Comparison of ENCODE assay signal across 1 fruit fly cellular context in genomic region chr3L:19979592-19979991, dm6.
TF ChIP-seq lines count a peak whose summit lies in the region.

Gene CG14182 (minus strand): TSS chr3L:19979812.

TF ChIP-seq in whole organism, embryonic, 481 proteins besides CTCF, POLR2A, EP300 and RAD21 (continued from another document and continues in another):
- TF ChIP-seq ewg (GFP tag; optimal IDR thresholded peaks at IDR 0.05; lab: Kevin White, UChicago): no peak
- no peak for TF ChIP-seq Ravus (GFP tag; IDR thresholded peaks at IDR 0.05; lab: Robert Waterston, UW)
- no peak for TF ChIP-seq Trl (optimal IDR thresholded peaks at IDR 0.05; lab: Kevin White, UChicago)
- TF ChIP-seq Trl (GFP tag; optimal IDR thresholded peaks at IDR 0.05; lab: Kevin White, UChicago): no peak
- no peak for TF ChIP-seq CG7987 (GFP tag; optimal IDR thresholded peaks at IDR 0.05; lab: Kevin White, UChicago)
- TF ChIP-seq ara (GFP tag; IDR thresholded peaks at IDR 0.05; lab: Robert Waterston, UW): no peak
- no peak for TF ChIP-seq salm (tag; optimal IDR thresholded peaks at IDR 0.05; lab: Kevin White, UChicago)
- peak; percentile 43; the same call in 1 of the 2 replicates for TF ChIP-seq Dref (GFP tag; IDR thresholded peaks at IDR 0.05; lab: Robert Waterston, UW)
- TF ChIP-seq knrl (GFP tag; IDR thresholded peaks at IDR 0.05; lab: Robert Waterston, UW; ENCODE audit: partially characterized antibody): peak; percentile 49
- TF ChIP-seq CG11560 (tag; IDR thresholded peaks at IDR 0.05; lab: Robert Waterston, UW): no peak
- 0 out of 3 replicates have a peak, but pooled peaks have one; percentile 15 for TF ChIP-seq CG16813 (GFP tag; IDR thresholded peaks at IDR 0.05; lab: Robert Waterston, UW; ENCODE audit: partially characterized antibody)
- no peak for TF ChIP-seq bcd (GFP tag; optimal IDR thresholded peaks at IDR 0.05; lab: Kevin White, UChicago)
- no peak for TF ChIP-seq CG6791 (GFP tag; IDR thresholded peaks at IDR 0.05; lab: Robert Waterston, UW; ENCODE audit: partially characterized antibody)
- TF ChIP-seq Spps (tag; optimal IDR thresholded peaks at IDR 0.05; lab: Kevin White, UChicago): no peak
- TF ChIP-seq Antp (GFP tag; optimal IDR thresholded peaks at IDR 0.05; lab: Kevin White, UChicago): no peak
- no peak for TF ChIP-seq NfI (GFP tag; optimal IDR thresholded peaks at IDR 0.05; lab: Kevin White, UChicago)
- no peak for TF ChIP-seq Myb (GFP tag; optimal IDR thresholded peaks at IDR 0.05; lab: Kevin White, UChicago)
- no peak for TF ChIP-seq seq (GFP tag; IDR thresholded peaks at IDR 0.05; lab: Robert Waterston, UW)
- TF ChIP-seq lbe (GFP tag; optimal IDR thresholded peaks at IDR 0.05; lab: Kevin White, UChicago): no peak
- no peak for TF ChIP-seq CG1647 (GFP tag; optimal IDR thresholded peaks at IDR 0.05; lab: Kevin White, UChicago)
- no peak for TF ChIP-seq CG2202 (tag; optimal IDR thresholded peaks at IDR 0.05; lab: Kevin White, UChicago)
- no peak for TF ChIP-seq CG34376 (GFP tag; optimal IDR thresholded peaks at IDR 0.05; lab: Kevin White, UChicago)
- TF ChIP-seq E2f2 (GFP tag; IDR thresholded peaks at IDR 0.05; lab: Robert Waterston, UW): peak; percentile 93
- TF ChIP-seq ftz-f1 (GFP tag; optimal IDR thresholded peaks at IDR 0.05; lab: Kevin White, UChicago): no peak
- TF ChIP-seq Nf-YC (tag; optimal IDR thresholded peaks at IDR 0.05; lab: Kevin White, UChicago): no peak
- TF ChIP-seq MTF-1 (GFP tag; optimal IDR thresholded peaks at IDR 0.05; lab: Kevin White, UChicago; ENCODE audit: borderline replicate concordance): no peak
- no peak for TF ChIP-seq ken (GFP tag; IDR thresholded peaks at IDR 0.05; lab: Robert Waterston, UW)
- no peak for TF ChIP-seq CG4730 (GFP tag; IDR thresholded peaks at IDR 0.05; lab: Robert Waterston, UW)
- TF ChIP-seq stc (GFP tag; IDR thresholded peaks at IDR 0.05; lab: Robert Waterston, UW): no peak
- no peak for TF ChIP-seq gsb-n (tag; optimal IDR thresholded peaks at IDR 0.05; lab: Kevin White, UChicago)
- no peak for TF ChIP-seq CG8281 (tag; optimal IDR thresholded peaks at IDR 0.05; lab: Kevin White, UChicago)
- no peak for TF ChIP-seq toy (GFP tag; IDR thresholded peaks at IDR 0.05; lab: Robert Waterston, UW)
- no peak for TF ChIP-seq CG31388 (GFP tag; optimal IDR thresholded peaks at IDR 0.05; lab: Kevin White, UChicago)
- TF ChIP-seq run (tag; optimal IDR thresholded peaks at IDR 0.05; lab: Kevin White, UChicago): no peak
- no peak for TF ChIP-seq peb (GFP tag; IDR thresholded peaks at IDR 0.05; lab: Robert Waterston, UW)
- TF ChIP-seq Atf-2 (GFP tag; optimal IDR thresholded peaks at IDR 0.05; lab: Kevin White, UChicago): no peak
- no peak for TF ChIP-seq CG1602 (GFP tag; optimal IDR thresholded peaks at IDR 0.05; lab: Kevin White, UChicago)
- peak; percentile 51 for TF ChIP-seq MBD-R2 (GFP tag; IDR thresholded peaks at IDR 0.05; lab: Robert Waterston, UW)
- no peak for TF ChIP-seq CG7372 (GFP tag; IDR thresholded peaks at IDR 0.05; lab: Robert Waterston, UW)
- no peak for TF ChIP-seq CG8089 (GFP tag; optimal IDR thresholded peaks at IDR 0.05; lab: Kevin White, UChicago)
- no peak for TF ChIP-seq zf30C (GFP tag; optimal IDR thresholded peaks at IDR 0.05; lab: Kevin White, UChicago)
- no peak for TF ChIP-seq Fer1 (GFP tag; optimal IDR thresholded peaks at IDR 0.05; lab: Kevin White, UChicago)
- TF ChIP-seq fd64A (GFP tag; optimal IDR thresholded peaks at IDR 0.05; lab: Kevin White, UChicago): no peak
- no peak for TF ChIP-seq Hand (GFP tag; optimal IDR thresholded peaks at IDR 0.05; lab: Kevin White, UChicago)
- TF ChIP-seq hbn (GFP tag; IDR thresholded peaks at IDR 0.05; lab: Robert Waterston, UW; ENCODE audit: partially characterized antibody): no peak
- TF ChIP-seq Sox100B (GFP tag; optimal IDR thresholded peaks at IDR 0.05; lab: Kevin White, UChicago): no peak
- TF ChIP-seq eve (GFP tag; optimal IDR thresholded peaks at IDR 0.05; lab: Kevin White, UChicago): no peak
- TF ChIP-seq CG17912 (GFP tag; optimal IDR thresholded peaks at IDR 0.05; lab: Kevin White, UChicago): no peak
- TF ChIP-seq CG7928 (GFP tag; optimal IDR thresholded peaks at IDR 0.05; lab: Kevin White, UChicago): no peak
- TF ChIP-seq HmgD (GFP tag; optimal IDR thresholded peaks at IDR 0.05; lab: Kevin White, UChicago): no peak
- no peak for TF ChIP-seq CG16779 (GFP tag; IDR thresholded peaks at IDR 0.05; lab: Robert Waterston, UW)
- no peak for TF ChIP-seq CG10267 (tag; optimal IDR thresholded peaks at IDR 0.05; lab: Kevin White, UChicago)
- TF ChIP-seq CG2120 (GFP tag; optimal IDR thresholded peaks at IDR 0.05; lab: Kevin White, UChicago): no peak
- TF ChIP-seq Mad (GFP tag; optimal IDR thresholded peaks at IDR 0.05; lab: Kevin White, UChicago): no peak
- TF ChIP-seq Ptx1 (GFP tag; IDR thresholded peaks at IDR 0.05; lab: Robert Waterston, UW): no peak
- TF ChIP-seq stwl (tag; optimal IDR thresholded peaks at IDR 0.05; lab: Kevin White, UChicago): peak; percentile 52
- no peak for TF ChIP-seq inv (GFP tag; IDR thresholded peaks at IDR 0.05; lab: Robert Waterston, UW; ENCODE audit: partially characterized antibody)
- no peak for TF ChIP-seq Oaz (GFP tag; IDR thresholded peaks at IDR 0.05; lab: Robert Waterston, UW)
- TF ChIP-seq jigr1 (GFP tag; IDR thresholded peaks at IDR 0.05; lab: Robert Waterston, UW): no peak
- TF ChIP-seq dati (GFP tag; IDR thresholded peaks at IDR 0.05; lab: Robert Waterston, UW): no peak
- no peak for TF ChIP-seq jing (GFP tag; optimal IDR thresholded peaks at IDR 0.05; lab: Kevin White, UChicago)
- TF ChIP-seq YL-1 (GFP tag; optimal IDR thresholded peaks at IDR 0.05; lab: Kevin White, UChicago): peak; percentile 6
- no peak for TF ChIP-seq CG6683 (GFP tag; optimal IDR thresholded peaks at IDR 0.05; lab: Kevin White, UChicago)
- TF ChIP-seq sr (GFP tag; IDR thresholded peaks at IDR 0.05; lab: Robert Waterston, UW): no peak
- no peak; the same call in 1 of the 2 replicates for TF ChIP-seq Bgb (GFP tag; IDR thresholded peaks at IDR 0.05; lab: Robert Waterston, UW; ENCODE audit: partially characterized antibody)
- TF ChIP-seq sens-2 (GFP tag; IDR thresholded peaks at IDR 0.05; lab: Robert Waterston, UW): no peak
- peak; percentile 57 for TF ChIP-seq pzg (GFP tag; optimal IDR thresholded peaks at IDR 0.05; lab: Kevin White, UChicago)
- TF ChIP-seq CG17612 (GFP tag; IDR thresholded peaks at IDR 0.05; lab: Robert Waterston, UW): no peak
- TF ChIP-seq crc (GFP tag; optimal IDR thresholded peaks at IDR 0.05; lab: Kevin White, UChicago): no peak
- peak; percentile 99 for TF ChIP-seq CG15514 (GFP tag; optimal IDR thresholded peaks at IDR 0.05; lab: Kevin White, UChicago)
- no peak for TF ChIP-seq Meics (GFP tag; optimal IDR thresholded peaks at IDR 0.05; lab: Kevin White, UChicago)
- TF ChIP-seq sima (GFP tag; optimal IDR thresholded peaks at IDR 0.05; lab: Kevin White, UChicago): no peak
- TF ChIP-seq Opbp (GFP tag; IDR thresholded peaks at IDR 0.05; lab: Robert Waterston, UW; ENCODE audit: partially characterized antibody): 0 out of 3 replicates have a peak, but pooled peaks have one; percentile 39
- TF ChIP-seq CG15479 (GFP tag; optimal IDR thresholded peaks at IDR 0.05; lab: Kevin White, UChicago): no peak
- no peak for TF ChIP-seq CG9817 (tag; optimal IDR thresholded peaks at IDR 0.05; lab: Kevin White, UChicago)
- no peak for TF ChIP-seq CG14710 (tag; optimal IDR thresholded peaks at IDR 0.05; lab: Kevin White, UChicago)
- TF ChIP-seq org-1 (GFP tag; optimal IDR thresholded peaks at IDR 0.05; lab: Kevin White, UChicago): no peak
- TF ChIP-seq CG4282 (GFP tag; optimal IDR thresholded peaks at IDR 0.05; lab: Kevin White, UChicago): no peak
- TF ChIP-seq Med (GFP tag; lab: Kevin White, UChicago): no peak
- TF ChIP-seq CG10565 (GFP tag; optimal IDR thresholded peaks at IDR 0.05; lab: Kevin White, UChicago): no peak
- TF ChIP-seq Atf6 (GFP tag; IDR thresholded peaks at IDR 0.05; lab: Robert Waterston, UW): no peak
- TF ChIP-seq gro (GFP tag; optimal IDR thresholded peaks at IDR 0.05; lab: Kevin White, UChicago): no peak
- TF ChIP-seq CG10543 (GFP tag; optimal IDR thresholded peaks at IDR 0.05; lab: Kevin White, UChicago): no peak
- TF ChIP-seq Stat92E (GFP tag; optimal IDR thresholded peaks at IDR 0.05; lab: Kevin White, UChicago): no peak
- no peak for TF ChIP-seq Atf3 (GFP tag; optimal IDR thresholded peaks at IDR 0.05; lab: Kevin White, UChicago)
- peak; percentile 42 for TF ChIP-seq CG9797 (GFP tag; optimal IDR thresholded peaks at IDR 0.05; lab: Kevin White, UChicago)
- no peak for TF ChIP-seq maf-S (GFP tag; optimal IDR thresholded peaks at IDR 0.05; lab: Kevin White, UChicago)
- no peak for TF ChIP-seq Lpt (GFP tag; optimal IDR thresholded peaks at IDR 0.05; lab: Kevin White, UChicago)
- no peak for TF ChIP-seq lov (optimal IDR thresholded peaks at IDR 0.05; lab: Kevin White, UChicago)
- no peak for TF ChIP-seq lov (GFP tag; IDR thresholded peaks at IDR 0.05; lab: Robert Waterston, UW)
- TF ChIP-seq z (GFP tag; IDR thresholded peaks at IDR 0.05; lab: Robert Waterston, UW): no peak
- TF ChIP-seq Tbp (GFP tag; optimal IDR thresholded peaks at IDR 0.05; lab: Kevin White, UChicago): no peak
- TF ChIP-seq CG2116 (GFP tag; optimal IDR thresholded peaks at IDR 0.05; lab: Kevin White, UChicago): peak; percentile 27
- TF ChIP-seq CG1832 (GFP tag; optimal IDR thresholded peaks at IDR 0.05; lab: Kevin White, UChicago): no peak
- TF ChIP-seq CG12104 (GFP tag; optimal IDR thresholded peaks at IDR 0.05; lab: Kevin White, UChicago): no peak
- no peak for TF ChIP-seq Hey (tag; optimal IDR thresholded peaks at IDR 0.05; lab: Kevin White, UChicago)
- TF ChIP-seq Vsx1 (GFP tag; optimal IDR thresholded peaks at IDR 0.05; lab: Kevin White, UChicago): no peak
- TF ChIP-seq CG6813 (GFP tag; optimal IDR thresholded peaks at IDR 0.05; lab: Kevin White, UChicago): no peak
- no peak for TF ChIP-seq CG32767 (GFP tag; IDR thresholded peaks at IDR 0.05; lab: Robert Waterston, UW)
- no peak for TF ChIP-seq rib (GFP tag; IDR thresholded peaks at IDR 0.05; lab: Robert Waterston, UW)
- TF ChIP-seq CG12155 (GFP tag; optimal IDR thresholded peaks at IDR 0.05; lab: Kevin White, UChicago): no peak
- no peak for TF ChIP-seq shn (GFP tag; optimal IDR thresholded peaks at IDR 0.05; lab: Kevin White, UChicago)
- TF ChIP-seq CG12744 (GFP tag; optimal IDR thresholded peaks at IDR 0.05; lab: Kevin White, UChicago): no peak
- no peak for TF ChIP-seq NK7.1 (GFP tag; optimal IDR thresholded peaks at IDR 0.05; lab: Kevin White, UChicago)
- TF ChIP-seq gcm (GFP tag; optimal IDR thresholded peaks at IDR 0.05; lab: Kevin White, UChicago): no peak
- no peak for TF ChIP-seq Side (GFP tag; optimal IDR thresholded peaks at IDR 0.05; lab: Kevin White, UChicago)
- TF ChIP-seq CG3847 (GFP tag; IDR thresholded peaks at IDR 0.05; lab: Robert Waterston, UW): no peak
- TF ChIP-seq CrebB (tag; optimal IDR thresholded peaks at IDR 0.05; lab: Kevin White, UChicago): no peak
- no peak for TF ChIP-seq trh (GFP tag; optimal IDR thresholded peaks at IDR 0.05; lab: Kevin White, UChicago)
- TF ChIP-seq trem (tag; optimal IDR thresholded peaks at IDR 0.05; lab: Kevin White, UChicago): peak; percentile 42
- TF ChIP-seq ATbp (GFP tag; optimal IDR thresholded peaks at IDR 0.05; lab: Kevin White, UChicago): no peak
- no peak for TF ChIP-seq CG15073 (GFP tag; optimal IDR thresholded peaks at IDR 0.05; lab: Kevin White, UChicago)
- peak; percentile 63 for TF ChIP-seq sens (GFP tag; lab: Kevin White, UChicago)
- no peak for TF ChIP-seq bowl (GFP tag; IDR thresholded peaks at IDR 0.05; lab: Robert Waterston, UW)
- TF ChIP-seq CG4360 (GFP tag; IDR thresholded peaks at IDR 0.05; lab: Robert Waterston, UW): no peak
- TF ChIP-seq prd (optimal IDR thresholded peaks at IDR 0.05; lab: Kevin White, UChicago): no peak
- no peak for TF ChIP-seq prd (GFP tag; IDR thresholded peaks at IDR 0.05; lab: Robert Waterston, UW)
- TF ChIP-seq Ada2b (GFP tag; IDR thresholded peaks at IDR 0.05; lab: Robert Waterston, UW): no peak
- TF ChIP-seq BEAF-32 (GFP tag; optimal IDR thresholded peaks at IDR 0.05; lab: Kevin White, UChicago): peak; percentile 35
- no peak for TF ChIP-seq p53 (GFP tag; optimal IDR thresholded peaks at IDR 0.05; lab: Kevin White, UChicago)
- TF ChIP-seq Bdp1 (GFP tag; optimal IDR thresholded peaks at IDR 0.05; lab: Kevin White, UChicago): no peak
- no peak for TF ChIP-seq sqz (GFP tag; optimal IDR thresholded peaks at IDR 0.05; lab: Kevin White, UChicago)
- TF ChIP-seq amos (GFP tag; IDR thresholded peaks at IDR 0.05; lab: Robert Waterston, UW; ENCODE audit: partially characterized antibody): peak; percentile 45; the same call in 1 of the 2 replicates
- TF ChIP-seq Dp (GFP tag; optimal IDR thresholded peaks at IDR 0.05; lab: Kevin White, UChicago): peak; percentile 92
- TF ChIP-seq mirr (GFP tag; optimal IDR thresholded peaks at IDR 0.05; lab: Kevin White, UChicago): no peak
- no peak for TF ChIP-seq Abd-B (GFP tag; optimal IDR thresholded peaks at IDR 0.05; lab: Kevin White, UChicago)
- no peak for TF ChIP-seq tll (GFP tag; optimal IDR thresholded peaks at IDR 0.05; lab: Kevin White, UChicago)
- TF ChIP-seq MESR4 (GFP tag; optimal IDR thresholded peaks at IDR 0.05; lab: Kevin White, UChicago): peak; percentile 70
- TF ChIP-seq bsh (GFP tag; optimal IDR thresholded peaks at IDR 0.05; lab: Kevin White, UChicago): no peak
- TF ChIP-seq grau (tag; optimal IDR thresholded peaks at IDR 0.05; lab: Kevin White, UChicago): no peak
- no peak for TF ChIP-seq gsb (GFP tag; IDR thresholded peaks at IDR 0.05; lab: Robert Waterston, UW)
- no peak for TF ChIP-seq gce (GFP tag; IDR thresholded peaks at IDR 0.05; lab: Robert Waterston, UW)
- TF ChIP-seq Jarid2 (GFP tag; optimal IDR thresholded peaks at IDR 0.05; lab: Kevin White, UChicago): peak; percentile 18
- TF ChIP-seq Taf1 (GFP tag; IDR thresholded peaks at IDR 0.05; lab: Robert Waterston, UW): no peak
- no peak for TF ChIP-seq sc (optimal IDR thresholded peaks at IDR 0.05; lab: Kevin White, UChicago)
- TF ChIP-seq sc (GFP tag; optimal IDR thresholded peaks at IDR 0.05; lab: Kevin White, UChicago): no peak
- TF ChIP-seq CG10147 (GFP tag; optimal IDR thresholded peaks at IDR 0.05; lab: Kevin White, UChicago): no peak
- TF ChIP-seq zen (tag; optimal IDR thresholded peaks at IDR 0.05; lab: Kevin White, UChicago): no peak
- TF ChIP-seq ash1 (GFP tag; optimal IDR thresholded peaks at IDR 0.05; lab: Kevin White, UChicago): no peak
- TF ChIP-seq Max (GFP tag; optimal IDR thresholded peaks at IDR 0.05; lab: Kevin White, UChicago): no peak
- no peak for TF ChIP-seq Chrac-16 (GFP tag; optimal IDR thresholded peaks at IDR 0.05; lab: Kevin White, UChicago)
